Fruit fly (Drosophila melanogaster) whole organism, wandering third instar larva: ENCODE measurements around the gene NdufA3.

ENCODE experiments used
- CG32264 ChIP-seq: fragments of 200-800 bp; sonication (Bioruptor generic); optimal IDR thresholded peaks from 2 replicates; lab custom pipeline; 2016; ENCODE audit warnings: missing biosample characterization, missing genetic modification characterization
- Hr83 ChIP-seq: fragments of 200-300 bp; sonication (Bioruptor generic); optimal IDR thresholded peaks from 2 replicates; lab custom pipeline; 2016; ENCODE audit warnings: missing biosample characterization, mild to moderate bottlenecking, missing genetic modification characterization, moderate library complexity; ENCODE audit not compliant: poor library complexity, severe bottlenecking
- fru ChIP-seq: fragments of 200-800 bp; sonication (Bioruptor generic); optimal IDR thresholded peaks from 3 replicates; lab custom pipeline; 2016; ENCODE audit warnings: missing biosample characterization, mild to moderate bottlenecking, missing genetic modification characterization
- lola ChIP-seq: fragments of >200 bp; optimal IDR thresholded peaks from 2 replicates; lab custom pipeline; 2017; ENCODE audit warnings: missing biosample characterization, missing genetic modification characterization
- psq ChIP-seq: fragments of 200-800 bp; sonication (Bioruptor generic); optimal IDR thresholded peaks from 3 replicates; lab custom pipeline; 2017; ENCODE audit warnings: missing biosample characterization, mild to moderate bottlenecking, missing genetic modification characterization, moderate library complexity

- no peak for TF ChIP-seq CG32264 (GFP tag; lab: Kevin White, UChicago)
- no peak for TF ChIP-seq Hr83 (GFP tag; lab: Kevin White, UChicago)
- TF ChIP-seq psq (GFP tag; lab: Kevin White, UChicago): no peak
- TF ChIP-seq fru (GFP tag; lab: Kevin White, UChicago): no peak
- TF ChIP-seq lola (GFP tag; lab: Kevin White, UChicago): no peak
These were observed 31.5 kb upstream of the NdufA3 start, which contains the start of gene CG12057 for dm6 chrX:9191357-9191756.
